Worm (Caenorhabditis elegans) whole organism, L4 larva: ENCODE results near the gene T08D10.5.

Source experiments
- F44E2.7 ChIP-seq: fragments of 200-800 bp; sonication (Bioruptor generic); IDR thresholded peaks from 2 replicates; pipeline ENCODE4 v2.1.2; 2022; ENCODE audit warnings: missing genetic modification characterization, missing compliant biosample characterization
- Y105C5A.15 ChIP-seq: fragments of 200-800 bp; sonication (Bioruptor generic); IDR thresholded peaks from 2 replicates; pipeline ENCODE4 v1.3.6; 2022; ENCODE audit warnings: missing genetic modification characterization, missing compliant biosample characterization
- Y75B8A.6 ChIP-seq: fragments of 200-800 bp; sonication (Bioruptor generic); IDR thresholded peaks from 2 replicates; pipeline ENCODE4 v1.3.6; 2022; ENCODE audit warnings: missing genetic modification reagents, missing genetic modification characterization, missing compliant biosample characterization
- ZK337.2 ChIP-seq: fragments of 200-800 bp; sonication (Bioruptor generic); IDR thresholded peaks from 2 replicates; pipeline ENCODE4 v1.3.6; 2022; ENCODE audit warnings: missing genetic modification reagents, missing genetic modification characterization, missing compliant biosample characterization
- aha-1 ChIP-seq: fragments of 150-350 bp; peaks from one replicate; lab custom pipeline; 2014; ENCODE audit warnings: missing biosample characterization, missing genetic modification characterization
- arid-1 ChIP-seq: fragments of 200-800 bp; sonication (Bioruptor generic); conservative IDR thresholded peaks from 2 replicates; pipeline ENCODE4 v1.3.6; 2022; ENCODE audit warnings: missing genetic modification reagents, missing genetic modification characterization, missing compliant biosample characterization
- ceh-32 ChIP-seq: sonication (generic microtip); optimal IDR thresholded peaks from 2 replicates; lab custom pipeline; 2016; ENCODE audit warnings: mild to moderate bottlenecking, missing genetic modification characterization, missing compliant biosample characterization; ENCODE audit not compliant: poor library complexity
- ceh-62 ChIP-seq: sonication (generic microtip); optimal IDR thresholded peaks from 2 replicates; lab custom pipeline; 2017; ENCODE audit warnings: missing biosample characterization, missing genetic modification characterization
- daf-12 ChIP-seq: fragments of 150-350 bp; optimal IDR thresholded peaks from 2 replicates; lab custom pipeline; 2014; ENCODE audit warnings: missing biosample characterization, missing genetic modification reagents, missing genetic modification characterization
- daf-16 ChIP-seq, 3 experiments: sonication (generic microtip); optimal IDR thresholded peaks; 2 replicates each; lab custom pipeline; 2016 to 2017; ENCODE audit warnings: missing genetic modification characterization in 3 of 3, missing genetic modification reagents in 3 of 3, mild to moderate bottlenecking in 2 of 3, missing compliant biosample characterization in 2 of 3, missing biosample characterization in 1 of 3, moderate library complexity in 1 of 3
- dmd-6 ChIP-seq: fragments of 200-800 bp; sonication (Bioruptor generic); IDR thresholded peaks from 2 replicates; pipeline ENCODE4 v1.3.6; 2022; ENCODE audit warnings: missing genetic modification reagents, missing genetic modification characterization, missing compliant biosample characterization
- duxl-1 ChIP-seq: sonication (generic microtip); optimal IDR thresholded peaks from 2 replicates; lab custom pipeline; 2016; ENCODE audit warnings: mild to moderate bottlenecking, missing genetic modification characterization, moderate library complexity, missing compliant biosample characterization; ENCODE audit not compliant: poor library complexity
- dve-1 ChIP-seq: sonication (generic microtip); optimal IDR thresholded peaks from 2 replicates; lab custom pipeline; 2017; ENCODE audit warnings: antibody characterized with exemption, mild to moderate bottlenecking, missing genetic modification characterization, missing compliant biosample characterization; ENCODE audit not compliant: insufficient read depth
- egl-27 ChIP-seq: sonication (generic microtip); optimal IDR thresholded peaks from 3 replicates; lab custom pipeline; 2017; ENCODE audit warnings: missing biosample characterization, missing genetic modification reagents, missing genetic modification characterization
- gei-8 ChIP-seq: fragments of 200-800 bp; sonication (Bioruptor generic); optimal IDR thresholded peaks from 2 replicates; lab custom pipeline; 2018; ENCODE audit warnings: mild to moderate bottlenecking, missing genetic modification characterization, missing compliant biosample characterization
- hlh-11 ChIP-seq: fragments of 200-800 bp; sonication (Bioruptor generic); optimal IDR thresholded peaks from 2 replicates; lab custom pipeline; 2018; ENCODE audit warnings: mild to moderate bottlenecking, missing genetic modification characterization, missing compliant biosample characterization
- lin-1 ChIP-seq: fragments of 200-800 bp; sonication (Bioruptor generic); IDR thresholded peaks from 2 replicates; pipeline ENCODE4 v1.3.6; 2022; ENCODE audit warnings: missing genetic modification reagents, missing genetic modification characterization, missing compliant biosample characterization
- lin-15B ChIP-seq: fragments of 150-350 bp; sonication (generic microtip); optimal IDR thresholded peaks from 3 replicates; lab custom pipeline; 2014; ENCODE audit warnings: missing biosample characterization, missing genetic modification characterization
- lsy-2 ChIP-seq, 2 experiments: fragments of 150-350 bp in 1 of 2; sonication (generic microtip) in 1 of 2; optimal IDR thresholded peaks; 2 replicates each; lab custom pipeline; 2014 to 2017; ENCODE audit warnings: missing biosample characterization in 2 of 2, missing genetic modification characterization in 2 of 2
- mdl-1 ChIP-seq, 2 experiments: fragments of 150-350 bp in 1 of 2; sonication (generic microtip) in 1 of 2; optimal IDR thresholded peaks; 2 replicates each; lab custom pipeline; 2014 to 2017; ENCODE audit warnings: missing biosample characterization in 2 of 2, missing genetic modification characterization in 2 of 2
- mdt-29 ChIP-seq: fragments of 200-800 bp; sonication (Bioruptor generic); IDR thresholded peaks from 2 replicates; pipeline ENCODE4 v1.3.6; 2022; ENCODE audit warnings: missing genetic modification reagents, missing genetic modification characterization, missing compliant biosample characterization
- nhr-237 ChIP-seq: sonication (generic microtip); optimal IDR thresholded peaks from 2 replicates; lab custom pipeline; 2017; ENCODE audit warnings: missing biosample characterization, missing genetic modification characterization
- nhr-25 ChIP-seq: sonication (generic microtip); optimal IDR thresholded peaks from 2 replicates; lab custom pipeline; 2017; ENCODE audit warnings: missing genetic modification characterization, mild to moderate bottlenecking, missing compliant biosample characterization, antibody characterized with exemption, moderate library complexity, borderline replicate concordance; ENCODE audit not compliant: insufficient read depth
- nhr-28 ChIP-seq: fragments of 150-350 bp; optimal IDR thresholded peaks from 2 replicates; lab custom pipeline; 2014; ENCODE audit warnings: missing biosample characterization, missing genetic modification characterization
- nhr-41 ChIP-seq: fragments of 200-800 bp; sonication (Bioruptor generic); IDR thresholded peaks from 2 replicates; pipeline ENCODE4 v1.3.6; 2022; ENCODE audit warnings: missing genetic modification reagents, missing genetic modification characterization, missing compliant biosample characterization
- nhr-77 ChIP-seq: fragments of 150-350 bp; optimal IDR thresholded peaks from 2 replicates; lab custom pipeline; 2014; ENCODE audit warnings: missing biosample characterization, missing genetic modification characterization
- pha-4 ChIP-seq, 2 experiments: fragments of 150-350 bp in 1 of 2; fragments of 200-800 bp in 1 of 2; sonication (Bioruptor generic) in 1 of 2; IDR thresholded peaks in 1 of 2; optimal IDR thresholded peaks in 1 of 2; 2 replicates each; pipeline versions ENCODE4 v1.3.6 to Lab custom; 2014 to 2022; ENCODE audit warnings: missing genetic modification characterization in 2 of 2, missing genetic modification reagents in 2 of 2, missing biosample characterization in 1 of 2, missing compliant biosample characterization in 1 of 2
- php-3 ChIP-seq: fragments of 200-800 bp; sonication (Bioruptor generic); IDR thresholded peaks from 2 replicates; pipeline ENCODE4 v1.3.6; 2022; ENCODE audit warnings: missing genetic modification reagents, missing genetic modification characterization, missing compliant biosample characterization
- pqm-1 ChIP-seq: sonication (generic microtip); optimal IDR thresholded peaks from 2 replicates; lab custom pipeline; 2017; ENCODE audit warnings: missing biosample characterization, missing genetic modification characterization
- tra-1 ChIP-seq: fragments of 200-800 bp; sonication (Bioruptor generic); IDR thresholded peaks from 2 replicates; pipeline ENCODE4 v1.3.6; 2022; ENCODE audit warnings: missing genetic modification reagents, missing genetic modification characterization, missing compliant biosample characterization
- unc-130 ChIP-seq: sonication (generic microtip); optimal IDR thresholded peaks from 2 replicates; lab custom pipeline; 2016; ENCODE audit warnings: missing genetic modification reagents, missing genetic modification characterization, missing compliant biosample characterization
- zfp-3 ChIP-seq: fragments of 200-800 bp; sonication (Bioruptor generic); conservative IDR thresholded peaks from 2 replicates; pipeline ENCODE4 v1.3.6; 2022; ENCODE audit warnings: missing genetic modification reagents, missing genetic modification characterization, missing compliant biosample characterization
- ztf-11 ChIP-seq: fragments of 150-350 bp; optimal IDR thresholded peaks from 2 replicates; lab custom pipeline; 2014; ENCODE audit warnings: missing biosample characterization, missing genetic modification characterization

T08D10.5 gene

DNA sequence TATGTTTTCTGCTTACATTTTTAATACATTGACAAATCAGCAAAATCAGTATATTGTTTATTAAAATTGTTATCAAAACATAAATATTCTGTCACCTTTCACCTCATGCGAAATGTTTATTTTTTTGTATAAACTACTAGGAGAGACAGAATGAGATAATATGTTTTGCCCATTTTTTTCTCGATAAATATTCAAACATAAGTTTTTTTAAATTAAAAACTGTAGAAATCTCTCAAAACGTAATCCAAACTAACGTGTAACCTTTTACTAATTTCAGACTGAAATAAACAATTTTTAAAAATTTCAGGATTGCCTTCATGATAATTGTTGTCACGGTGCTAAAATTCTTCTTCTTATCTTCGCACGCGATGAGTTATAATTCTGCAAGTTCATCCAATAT is at the start of gene T08D10.5:
T08D10.5 (plus strand) TSS at position 301 of the 400 bp plus-strand sequence.
- TF ChIP-seq ceh-62 (tag; lab: Kevin White, UChicago) (no peak), lin-15B (tag; lab: Kevin White, UChicago) (no peak), Y75B8A.6 (GFP tag; lab: Robert Waterston, UW) (no peak)
- TF ChIP-seq, all 104 proteins: peak for 0

DNA sequence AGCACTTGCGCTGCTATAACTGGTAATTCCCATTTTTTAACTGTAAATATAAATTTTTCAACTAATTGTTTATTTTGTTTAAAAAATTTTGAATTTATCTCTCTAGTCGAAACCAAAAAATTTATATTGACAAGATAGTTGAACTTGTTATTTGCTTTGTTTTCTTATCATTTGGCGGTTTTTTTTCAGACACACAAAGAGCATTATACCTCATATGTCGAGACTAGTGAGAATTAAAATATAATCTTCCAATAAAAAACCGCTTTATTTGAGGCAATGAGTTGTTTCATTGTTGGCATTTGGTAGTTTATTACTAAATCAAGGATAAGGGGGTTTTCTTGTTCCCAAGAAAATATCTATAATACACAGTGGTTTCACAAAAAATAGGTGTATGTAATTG is 49.1 kb upstream of the T08D10.5 start:
- TF ChIP-seq daf-16 (GFP tag; optimal IDR thresholded peaks at IDR 0.05; lab: Kevin White, UChicago) (no peak), daf-16 (tag; optimal IDR thresholded peaks at IDR 0.05; lab: Kevin White, UChicago) (peak; percentile 55), pqm-1 (tag; lab: Kevin White, UChicago) (peak; percentile 16), nhr-41 (GFP tag; lab: Robert Waterston, UW) (no peak), unc-130 (no peak), aha-1 (tag; lab: Kevin White, UChicago) (peak; percentile 70)

DNA sequence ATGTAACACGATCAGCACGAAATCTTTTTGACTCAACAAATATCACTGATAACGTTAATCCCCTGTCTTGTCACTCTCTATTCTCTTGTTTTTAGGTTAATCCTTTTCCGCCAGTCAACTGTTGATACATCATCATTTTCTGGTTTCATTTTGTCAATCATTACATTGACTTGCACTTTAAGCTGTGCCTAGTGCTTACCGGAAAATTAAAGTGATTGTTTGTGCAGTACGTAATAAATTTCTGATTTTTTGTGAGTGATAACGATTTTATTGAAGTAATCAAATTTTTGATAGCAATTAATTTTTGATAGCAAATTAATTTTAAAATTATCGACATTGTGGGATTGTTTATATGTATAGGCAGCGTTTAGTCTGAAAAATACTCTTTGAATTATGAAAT is 48.2 kb upstream of the T08D10.5 start:
- TF ChIP-seq lsy-2 (tag; optimal IDR thresholded peaks at IDR 0.05; lab: Kevin White, UChicago): no peak
- TF ChIP-seq nhr-28 (tag; lab: Kevin White, UChicago): peak; percentile 61
- TF ChIP-seq daf-16 (GFP tag; optimal IDR thresholded peaks at IDR 0.05; lab: Kevin White, UChicago): no peak
- TF ChIP-seq daf-16 (tag; optimal IDR thresholded peaks at IDR 0.05; lab: Kevin White, UChicago): peak; percentile 94
- TF ChIP-seq daf-12 (tag; lab: Kevin White, UChicago): no peak
- TF ChIP-seq php-3: peak; percentile 90
- TF ChIP-seq lin-15B (tag; lab: Kevin White, UChicago): no peak
- no peak for TF ChIP-seq nhr-25 (tag; lab: Kevin White, UChicago)
- no peak for TF ChIP-seq ZK337.2
- TF ChIP-seq pqm-1 (tag; lab: Kevin White, UChicago): peak; percentile 89
- peak; percentile 85 for TF ChIP-seq nhr-77 (tag; lab: Kevin White, UChicago)
- TF ChIP-seq lin-1: 0 out of 2 replicates have a peak, but pooled peaks have one; percentile 29
- TF ChIP-seq duxl-1 (tag; lab: Kevin White, UChicago): no peak
- TF ChIP-seq ceh-32 (tag; lab: Kevin White, UChicago): no peak
- peak; percentile 55; the same call in 1 of the 2 replicates for TF ChIP-seq tra-1 (GFP tag; lab: Robert Waterston, UW)
- TF ChIP-seq dmd-6 (GFP tag; lab: Robert Waterston, UW): peak; percentile 67
- TF ChIP-seq Y105C5A.15 (GFP tag; lab: Robert Waterston, UW): no peak
- TF ChIP-seq F44E2.7 (GFP tag; lab: Robert Waterston, UW): no peak
- TF ChIP-seq pha-4 (GFP tag; IDR thresholded peaks at IDR 0.05; lab: Robert Waterston, UW): no peak
- no peak for TF ChIP-seq pha-4 (tag; optimal IDR thresholded peaks at IDR 0.05; lab: Kevin White, UChicago)
- no peak for TF ChIP-seq mdt-29
- no peak for TF ChIP-seq nhr-237 (tag; lab: Kevin White, UChicago)
- TF ChIP-seq dve-1 (tag; lab: Kevin White, UChicago): peak; percentile 62
- TF ChIP-seq ztf-11 (tag; lab: Kevin White, UChicago): no peak
- no peak for TF ChIP-seq arid-1 (GFP tag; lab: Robert Waterston, UW)

DNA sequence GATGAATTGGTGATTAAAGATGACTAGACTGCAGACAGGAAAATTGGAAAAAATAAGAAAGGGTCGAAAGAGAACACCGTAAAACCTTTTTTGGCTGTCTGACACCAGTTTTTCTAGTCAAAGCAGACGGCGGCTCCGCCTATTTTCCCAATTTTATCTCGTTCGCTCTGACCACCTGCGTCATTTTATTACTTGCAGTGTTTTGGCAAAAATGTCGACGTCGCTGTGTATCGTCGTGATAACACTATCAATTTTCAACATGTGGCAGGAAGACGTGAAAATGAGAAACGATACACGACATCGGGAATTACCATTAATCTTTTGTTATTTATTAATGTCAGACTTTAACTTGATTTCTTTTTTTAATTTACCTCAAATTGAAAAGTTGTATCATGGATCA is 47.3 kb upstream of the T08D10.5 start, which contains the start of gene Y62H9A.15:
Y62H9A.15 (minus strand) TSS at position 100 of the 400 bp plus-strand sequence.
- TF ChIP-seq egl-27 (tag; lab: Kevin White, UChicago) (no peak), nhr-28 (tag; lab: Kevin White, UChicago) (peak; percentile 19), zfp-3 (GFP tag; lab: Robert Waterston, UW) (no peak), daf-16 (GFP tag; optimal IDR thresholded peaks at IDR 0.05; lab: Kevin White, UChicago) (no peak), daf-16 (tag; optimal IDR thresholded peaks at IDR 0.05; lab: Kevin White, UChicago) (peak; percentile 58), dve-1 (tag; lab: Kevin White, UChicago) (peak; percentile 18), hlh-11 (tag; lab: Kevin White, UChicago) (peak; percentile 28), gei-8 (GFP tag; lab: Kevin White, UChicago) (no peak), dmd-6 (GFP tag; lab: Robert Waterston, UW) (peak; percentile 33; the same call in 1 of the 2 replicates), mdl-1 (tag; optimal IDR thresholded peaks at IDR 0.05; lab: Kevin White, UChicago) (peak in 1 of 2 experiments; percentile 25), pqm-1 (tag; lab: Kevin White, UChicago) (peak; percentile 17), aha-1 (tag; lab: Kevin White, UChicago) (peak; percentile 6)
